Fruit fly (Drosophila melanogaster) whole organism, embryonic: ENCODE results near the gene CG6287.
A peak's percentile ranks its signal among the peaks of the same experiment; 100 is the strongest.

ENCODE experiments used
- BtbVII ChIP-seq: fragments of 200-800 bp; sonication (Bioruptor generic); optimal IDR thresholded peaks from 3 replicates; lab custom pipeline; 2017; ENCODE audit warnings: missing biosample characterization, mild to moderate bottlenecking, missing genetic modification characterization
- CG10267 ChIP-seq: fragments of 200-800 bp; sonication (Bioruptor generic); optimal IDR thresholded peaks from 2 replicates; lab custom pipeline; 2018; ENCODE audit warnings: missing biosample characterization, mild to moderate bottlenecking, missing genetic modification characterization, moderate library complexity
- CG10321 ChIP-seq: fragments of 200-800 bp; sonication (Bioruptor generic); IDR thresholded peaks from 2 replicates; pipeline ENCODE4 v1.3.6; 2022; ENCODE audit warnings: missing biosample characterization, missing genetic modification characterization
- CG11560 ChIP-seq: fragments of 200-800 bp; sonication (Bioruptor generic); IDR thresholded peaks from 3 replicates; pipeline ENCODE4 v1.3.6; 2022; ENCODE audit warnings: missing biosample characterization, missing genetic modification characterization
- CG12155 ChIP-seq: fragments of 200-800 bp; sonication (Bioruptor generic); optimal IDR thresholded peaks from 3 replicates; lab custom pipeline; 2016; ENCODE audit warnings: missing biosample characterization, missing genetic modification characterization
- CG12744 ChIP-seq: fragments of 200-800 bp; sonication (Bioruptor generic); optimal IDR thresholded peaks from 2 replicates; lab custom pipeline; 2016; ENCODE audit warnings: missing biosample characterization, missing genetic modification characterization
- CG12769 ChIP-seq: fragments of 200-800 bp; sonication (Bioruptor generic); optimal IDR thresholded peaks from 2 replicates; lab custom pipeline; 2019; ENCODE audit warnings: missing biosample characterization, mild to moderate bottlenecking, missing genetic modification characterization, moderate library complexity
- CG12942 ChIP-seq: fragments of 200-800 bp; sonication (Bioruptor generic); optimal IDR thresholded peaks from 3 replicates; lab custom pipeline; 2016; ENCODE audit warnings: missing biosample characterization, missing genetic modification characterization
- CG13287 ChIP-seq: fragments of 200-800 bp; sonication (Bioruptor generic); IDR thresholded peaks from 2 replicates; pipeline ENCODE4 v1.3.6; 2022; ENCODE audit warnings: missing biosample characterization, missing genetic modification characterization; ENCODE audit not compliant: partially characterized antibody
- CG13296 ChIP-seq: fragments of 200-800 bp; sonication (Bioruptor generic); optimal IDR thresholded peaks from 3 replicates; lab custom pipeline; 2018; ENCODE audit warnings: missing biosample characterization, mild to moderate bottlenecking, missing genetic modification characterization
- CG1603 ChIP-seq: fragments of 200-800 bp; sonication (Bioruptor generic); optimal IDR thresholded peaks from 2 replicates; lab custom pipeline; 2019; ENCODE audit warnings: missing biosample characterization, mild to moderate bottlenecking, missing genetic modification characterization, moderate library complexity
- CG18262 ChIP-seq: fragments of 200-800 bp; optimal IDR thresholded peaks from 3 replicates; lab custom pipeline; 2019; ENCODE audit warnings: missing biosample characterization, mild to moderate bottlenecking, missing genetic modification characterization, moderate library complexity
- CG2120 ChIP-seq: fragments of 200-800 bp; sonication (Bioruptor generic); optimal IDR thresholded peaks from 3 replicates; lab custom pipeline; 2016; ENCODE audit warnings: missing biosample characterization, missing genetic modification characterization
- CG34224 ChIP-seq: fragments of 200-800 bp; sonication (Bioruptor generic); IDR thresholded peaks from 3 replicates; pipeline ENCODE4 v1.3.6; 2022; ENCODE audit warnings: missing biosample characterization, missing genetic modification characterization; ENCODE audit not compliant: partially characterized antibody
- CG34376 ChIP-seq: fragments of 200-800 bp; sonication (Bioruptor generic); optimal IDR thresholded peaks from 2 replicates; lab custom pipeline; 2018; ENCODE audit warnings: missing biosample characterization, mild to moderate bottlenecking, missing genetic modification characterization
- CG3838 ChIP-seq: fragments of 200-800 bp; sonication (Bioruptor generic); optimal IDR thresholded peaks from 3 replicates; lab custom pipeline; 2016; ENCODE audit warnings: missing biosample characterization, missing genetic modification characterization
- CG4707 ChIP-seq: fragments of 200-800 bp; sonication (Bioruptor generic); optimal IDR thresholded peaks from 2 replicates; lab custom pipeline; 2018; ENCODE audit warnings: missing biosample characterization, mild to moderate bottlenecking, missing genetic modification characterization, moderate library complexity
- CG6689 ChIP-seq: fragments of 200-800 bp; sonication (Bioruptor generic); IDR thresholded peaks from 2 replicates; pipeline ENCODE4 v1.3.6; 2022; ENCODE audit warnings: missing biosample characterization, missing genetic modification characterization
- CG6813 ChIP-seq: fragments of 200-800 bp; sonication (Bioruptor generic); optimal IDR thresholded peaks from 2 replicates; lab custom pipeline; 2017; ENCODE audit warnings: missing biosample characterization, missing genetic modification characterization, mild to moderate bottlenecking, moderate library complexity, missing genetic modification reagents
- CG9437 ChIP-seq: fragments of 200-800 bp; sonication (Bioruptor generic); optimal IDR thresholded peaks from 2 replicates; lab custom pipeline; 2018; ENCODE audit warnings: missing biosample characterization, mild to moderate bottlenecking, missing genetic modification characterization
- Camta ChIP-seq: fragments of 200-800 bp; sonication (Bioruptor generic); optimal IDR thresholded peaks from 2 replicates; lab custom pipeline; 2016; ENCODE audit warnings: missing biosample characterization, missing genetic modification characterization
- Dref ChIP-seq: fragments of 200-800 bp; sonication (Bioruptor generic); IDR thresholded peaks from 2 replicates; pipeline ENCODE4 v1.3.6; 2022; ENCODE audit warnings: missing biosample characterization, missing genetic modification characterization
- Ets97D ChIP-seq: fragments of 200-800 bp; sonication (Bioruptor generic); optimal IDR thresholded peaks from 3 replicates; lab custom pipeline; 2016; ENCODE audit warnings: missing biosample characterization, missing genetic modification characterization
- H15 ChIP-seq: fragments of 200-800 bp; sonication (Bioruptor generic); IDR thresholded peaks from 3 replicates; pipeline ENCODE4 v1.3.6; 2022; ENCODE audit warnings: missing biosample characterization, missing genetic modification characterization
- Lpt ChIP-seq: fragments of >200 bp; optimal IDR thresholded peaks from 2 replicates; lab custom pipeline; 2018; ENCODE audit warnings: missing biosample characterization, missing genetic modification characterization
- Meics ChIP-seq: fragments of 200-800 bp; sonication (Bioruptor generic); optimal IDR thresholded peaks from 2 replicates; lab custom pipeline; 2017; ENCODE audit warnings: missing biosample characterization, mild to moderate bottlenecking, missing genetic modification characterization
- NK7.1 ChIP-seq: fragments of 200-800 bp; sonication (Bioruptor generic); optimal IDR thresholded peaks from 3 replicates; lab custom pipeline; 2016; ENCODE audit warnings: missing biosample characterization, missing genetic modification characterization
- Nf-YA ChIP-seq: fragments of 200-800 bp; sonication (Bioruptor generic); IDR thresholded peaks from 2 replicates; pipeline ENCODE4 v1.3.6; 2022; ENCODE audit warnings: missing biosample characterization, missing genetic modification characterization
- Oaz ChIP-seq: fragments of 200-800 bp; sonication (Bioruptor generic); IDR thresholded peaks from 2 replicates; pipeline ENCODE4 v1.3.6; 2022; ENCODE audit warnings: missing biosample characterization, missing genetic modification characterization
- PHDP ChIP-seq: fragments of 200-800 bp; sonication (Bioruptor generic); optimal IDR thresholded peaks from 3 replicates; lab custom pipeline; 2018; ENCODE audit warnings: missing biosample characterization, mild to moderate bottlenecking, missing genetic modification characterization, moderate library complexity
- Taf1 ChIP-seq: fragments of 200-800 bp; sonication (Bioruptor generic); IDR thresholded peaks from 2 replicates; pipeline ENCODE4 v1.3.6; 2022; ENCODE audit warnings: missing biosample characterization, missing genetic modification characterization
- Tbp ChIP-seq: fragments of >200 bp; optimal IDR thresholded peaks from 2 replicates; lab custom pipeline; 2018; ENCODE audit warnings: missing biosample characterization, missing genetic modification characterization
- abd-A ChIP-seq: fragments of 200-800 bp; sonication (Bioruptor generic); optimal IDR thresholded peaks from 3 replicates; lab custom pipeline; 2019; ENCODE audit warnings: missing biosample characterization, mild to moderate bottlenecking, missing genetic modification characterization, moderate library complexity
- bsh ChIP-seq, 2 experiments: fragments of 200-800 bp; sonication (Bioruptor generic); optimal IDR thresholded peaks; 2 replicates each; lab custom pipeline; 2017 to 2018; ENCODE audit warnings: mild to moderate bottlenecking in 2 of 2, missing biosample characterization in 2 of 2, missing genetic modification characterization in 2 of 2, moderate library complexity in 1 of 2
- cas ChIP-seq: fragments of 200-800 bp; sonication (Bioruptor generic); IDR thresholded peaks from 2 replicates; pipeline ENCODE4 v1.3.6; 2022; ENCODE audit warnings: missing biosample characterization, missing genetic modification characterization
- emc ChIP-seq: fragments of 200-800 bp; sonication (Bioruptor generic); optimal IDR thresholded peaks from 2 replicates; lab custom pipeline; 2016; ENCODE audit warnings: missing biosample characterization, missing genetic modification characterization
- eve ChIP-seq, 2 experiments: fragments of >200 bp; optimal IDR thresholded peaks; 2 replicates each; lab custom pipeline; 2017; ENCODE audit warnings: missing biosample characterization in 2 of 2, missing genetic modification characterization in 2 of 2
- ewg ChIP-seq: fragments of 200-800 bp; sonication (Bioruptor generic); optimal IDR thresholded peaks from 3 replicates; lab custom pipeline; 2017; ENCODE audit warnings: mild to moderate bottlenecking, missing biosample characterization, missing genetic modification reagents, missing genetic modification characterization
- fu2 ChIP-seq: fragments of 200-800 bp; sonication (Bioruptor generic); optimal IDR thresholded peaks from 2 replicates; lab custom pipeline; 2016; ENCODE audit warnings: missing biosample characterization, missing genetic modification characterization
- gro ChIP-seq: fragments of 200-800 bp; sonication (Bioruptor generic); optimal IDR thresholded peaks from 2 replicates; lab custom pipeline; 2016; ENCODE audit warnings: missing biosample characterization, missing genetic modification characterization
- jumu ChIP-seq: fragments of 200-800 bp; sonication (Bioruptor generic); optimal IDR thresholded peaks from 3 replicates; lab custom pipeline; 2016; ENCODE audit warnings: missing biosample characterization, missing genetic modification characterization
- mam ChIP-seq: fragments of 200-800 bp; sonication (Bioruptor generic); optimal IDR thresholded peaks from 3 replicates; lab custom pipeline; 2016; ENCODE audit warnings: missing biosample characterization, missing genetic modification characterization
- nerfin-2 ChIP-seq: fragments of 200-800 bp; sonication (Bioruptor generic); IDR thresholded peaks from 2 replicates; pipeline ENCODE4 v1.3.6; 2022; ENCODE audit warnings: missing biosample characterization, missing genetic modification characterization; ENCODE audit not compliant: partially characterized antibody
- odd ChIP-seq: fragments of 200-800 bp; sonication (Bioruptor generic); optimal IDR thresholded peaks from 2 replicates; lab custom pipeline; 2017; ENCODE audit warnings: missing biosample characterization, mild to moderate bottlenecking, missing genetic modification characterization
- pan ChIP-seq, 4 experiments: fragments of >200 bp in 3 of 4; fragments of 200-800 bp in 1 of 4; sonication (Bioruptor generic) in 1 of 4; optimal IDR thresholded peaks in 3 of 4; IDR thresholded peaks in 1 of 4; 2 replicates each; pipeline versions ENCODE4 v1.3.6 to Lab custom; 2017 to 2022; ENCODE audit warnings: missing biosample characterization in 2 of 4, missing genetic modification characterization in 2 of 4, mixed read lengths in 1 of 4
- repo ChIP-seq: fragments of 200-800 bp; sonication (Bioruptor generic); optimal IDR thresholded peaks from 2 replicates; lab custom pipeline; 2016; ENCODE audit warnings: missing biosample characterization, missing genetic modification characterization
- scrt ChIP-seq: fragments of 200-800 bp; sonication (Bioruptor generic); optimal IDR thresholded peaks from 2 replicates; lab custom pipeline; 2018; ENCODE audit warnings: missing biosample characterization, mild to moderate bottlenecking, missing genetic modification characterization, moderate library complexity
- sima ChIP-seq: fragments of 200-800 bp; sonication (Bioruptor generic); optimal IDR thresholded peaks from 2 replicates; lab custom pipeline; 2016; ENCODE audit warnings: missing biosample characterization, missing genetic modification characterization
- tap ChIP-seq: fragments of 200-800 bp; optimal IDR thresholded peaks from 3 replicates; lab custom pipeline; 2019; ENCODE audit warnings: missing biosample characterization, mild to moderate bottlenecking, missing genetic modification characterization, moderate library complexity
- zen ChIP-seq: fragments of 200-800 bp; sonication (Bioruptor generic); optimal IDR thresholded peaks from 3 replicates; lab custom pipeline; 2018; ENCODE audit warnings: missing biosample characterization, mild to moderate bottlenecking, missing genetic modification characterization, moderate library complexity

The CG6287 gene

dm6 chr2L:11123499-11123898 lies 32.0 kb downstream of the CG6287 start, which contains the start of the genes Csl4 and Nup160 (continued):
- TF ChIP-seq ewg, result peak; percentile 64
- TF ChIP-seq Dref (GFP tag; lab: Robert Waterston, UW), result peak; percentile 29; the same call in 1 of the 2 replicates
- TF ChIP-seq CG13296, result peak; percentile 60
- TF ChIP-seq mam (GFP tag; lab: Kevin White, UChicago), result peak; percentile 91
- peak; percentile 73 for TF ChIP-seq CG6689
- TF ChIP-seq CG3838 (GFP tag; lab: Kevin White, UChicago), result peak; percentile 6
- peak; percentile 30 for TF ChIP-seq repo (GFP tag; lab: Kevin White, UChicago)
- peak; percentile 92 for TF ChIP-seq gro
- no peak for TF ChIP-seq Tbp
- TF ChIP-seq CG12155 (GFP tag; lab: Kevin White, UChicago), result peak; percentile 75
- no peak for TF ChIP-seq CG12769
- no peak for TF ChIP-seq nerfin-2
- TF ChIP-seq Oaz (GFP tag; lab: Robert Waterston, UW), result peak; percentile 16; the same call in 1 of the 2 replicates
- TF ChIP-seq CG11560 (tag; lab: Robert Waterston, UW), result no peak
- no peak for TF ChIP-seq eve (GFP tag; optimal IDR thresholded peaks at IDR 0.05; lab: Kevin White, UChicago)
- TF ChIP-seq CG13287 (GFP tag; lab: Robert Waterston, UW), result peak; percentile 71
- TF ChIP-seq PHDP (tag; lab: Kevin White, UChicago), result peak; percentile 75
- no peak for TF ChIP-seq sima (GFP tag; lab: Kevin White, UChicago)
- TF ChIP-seq emc (GFP tag; lab: Kevin White, UChicago), result peak; percentile 59
- TF ChIP-seq CG12942 (GFP tag; lab: Kevin White, UChicago), result peak; percentile 69
- TF ChIP-seq abd-A, result no peak
- peak; percentile 93 for TF ChIP-seq CG2120 (GFP tag; lab: Kevin White, UChicago)
- TF ChIP-seq NK7.1, result peak; percentile 61
- TF ChIP-seq bsh (GFP tag; optimal IDR thresholded peaks at IDR 0.05; lab: Kevin White, UChicago), result peak in 1 of 2 experiments; percentile 75
- TF ChIP-seq Meics (GFP tag; lab: Kevin White, UChicago), result peak; percentile 61
- no peak for TF ChIP-seq pan (optimal IDR thresholded peaks at IDR 0.05; lab: Kevin White, UChicago)
- peak in 1 of 2 experiments; percentile 81 for TF ChIP-seq pan (GFP tag; optimal IDR thresholded peaks at IDR 0.05 in 1 of 2, IDR thresholded peaks at IDR 0.05 in 1 of 2)
- peak; percentile 48 for TF ChIP-seq CG34376
- peak; percentile 54; the same call in 1 of the 2 replicates for TF ChIP-seq Nf-YA (GFP tag; lab: Robert Waterston, UW)
- TF ChIP-seq CG18262 (tag; lab: Kevin White, UChicago), result no peak
- peak; percentile 68 for TF ChIP-seq Camta
- peak; percentile 34; the same call in 1 of the 3 replicates for TF ChIP-seq CG34224 (GFP tag; lab: Robert Waterston, UW)
- TF ChIP-seq CG9437 (GFP tag; lab: Kevin White, UChicago), result peak; percentile 51
- TF ChIP-seq CG10321 (GFP tag; lab: Robert Waterston, UW), result no peak
- peak; percentile 55; the same call in 1 of the 2 replicates for TF ChIP-seq Taf1
- TF ChIP-seq cas (GFP tag; lab: Robert Waterston, UW), result peak; percentile 33; the same call in 1 of the 2 replicates
- TF ChIP-seq CG6813 (GFP tag; lab: Kevin White, UChicago), result no peak
- no peak for TF ChIP-seq BtbVII (GFP tag; lab: Kevin White, UChicago)
- peak; percentile 81 for TF ChIP-seq Ets97D
- no peak for TF ChIP-seq scrt (GFP tag; lab: Kevin White, UChicago)
- peak; percentile 68 for TF ChIP-seq zen (tag; lab: Kevin White, UChicago)
- TF ChIP-seq jumu, result peak; percentile 87
- peak; percentile 79 for TF ChIP-seq CG12744
- no peak for TF ChIP-seq odd
- peak; percentile 85 for TF ChIP-seq fu2 (GFP tag; lab: Kevin White, UChicago)
- peak; percentile 97 for TF ChIP-seq CG10267 (tag; lab: Kevin White, UChicago)
- TF ChIP-seq tap (tag; lab: Kevin White, UChicago), result no peak
- peak; percentile 65; the same call in 1 of the 3 replicates for TF ChIP-seq H15 (GFP tag; lab: Robert Waterston, UW)
- peak; percentile 74 for TF ChIP-seq CG1603 (tag; lab: Kevin White, UChicago)
- TF ChIP-seq Lpt, result no peak
- TF ChIP-seq CG4707, result no peak
